Fruit fly (Drosophila melanogaster) whole organism, pupa: Measurements from ENCODE around the gene Uros1.

Experiments used
- CG13204 ChIP-seq: fragments of 200-800 bp; sonication (Bioruptor generic); optimal IDR thresholded peaks from 2 replicates; lab custom pipeline; 2018; ENCODE audit warnings: missing biosample characterization, mild to moderate bottlenecking, missing genetic modification characterization, moderate library complexity
- CG14655 ChIP-seq: fragments of 200-800 bp; sonication (Bioruptor generic); optimal IDR thresholded peaks from 3 replicates; lab custom pipeline; 2017; ENCODE audit warnings: mild to moderate bottlenecking, missing biosample characterization, missing genetic modification reagents, missing genetic modification characterization
- CG15710 ChIP-seq: fragments of 200-800 bp; sonication (Bioruptor generic); optimal IDR thresholded peaks from 2 replicates; lab custom pipeline; 2018; ENCODE audit warnings: missing biosample characterization, mild to moderate bottlenecking, missing genetic modification characterization, moderate library complexity
- CG32121 ChIP-seq: fragments of 200-800 bp; sonication (Bioruptor generic); IDR thresholded peaks from 2 replicates; pipeline ENCODE4 v1.3.6; 2022; ENCODE audit warnings: missing biosample characterization, missing genetic modification characterization
- CG34367 ChIP-seq: fragments of 200-800 bp; sonication (Bioruptor generic); optimal IDR thresholded peaks from 2 replicates; lab custom pipeline; 2018; ENCODE audit warnings: missing biosample characterization, mild to moderate bottlenecking, missing genetic modification characterization
- CG4496 ChIP-seq: fragments of 200-800 bp; sonication (Bioruptor generic); IDR thresholded peaks from 3 replicates; pipeline ENCODE4 v1.3.6; 2022; ENCODE audit warnings: missing biosample characterization, missing genetic modification characterization
- CG8301 ChIP-seq: fragments of 200-800 bp; sonication (Bioruptor generic); optimal IDR thresholded peaks from 2 replicates; lab custom pipeline; 2018; ENCODE audit warnings: missing biosample characterization, mild to moderate bottlenecking, missing genetic modification characterization
- CG9948 ChIP-seq: fragments of 200-800 bp; sonication (Bioruptor generic); optimal IDR thresholded peaks from 2 replicates; lab custom pipeline; 2018; ENCODE audit warnings: missing biosample characterization, mild to moderate bottlenecking, missing genetic modification characterization, moderate library complexity
- EcR ChIP-seq: fragments of 200-800 bp; sonication (Bioruptor generic); optimal IDR thresholded peaks from 3 replicates; lab custom pipeline; 2019; ENCODE audit warnings: missing biosample characterization, missing genetic modification characterization, mild to moderate bottlenecking, moderate library complexity, missing genetic modification reagents
- Ets98B ChIP-seq: fragments of 200-800 bp; sonication (Bioruptor generic); IDR thresholded peaks from 2 replicates; pipeline ENCODE4 v1.3.6; 2022; ENCODE audit warnings: missing biosample characterization, missing genetic modification characterization
- Pif1A ChIP-seq: fragments of 200-800 bp; sonication (Bioruptor generic); optimal IDR thresholded peaks from 3 replicates; lab custom pipeline; 2016; ENCODE audit warnings: missing biosample characterization, missing genetic modification characterization
- fd96Ca ChIP-seq: fragments of 200-800 bp; sonication (Bioruptor generic); IDR thresholded peaks from 3 replicates; pipeline ENCODE4 v1.3.6; 2022; ENCODE audit warnings: missing biosample characterization, missing genetic modification characterization
- rn ChIP-seq: fragments of 200-800 bp; sonication (Bioruptor generic); IDR thresholded peaks from 2 replicates; pipeline ENCODE4 v1.3.6; 2022; ENCODE audit warnings: missing biosample characterization, missing genetic modification characterization

- TF ChIP-seq rn (no peak), CG9948 (no peak), Pif1A (no peak), CG4496 (GFP tag; lab: Robert Waterston, UW) (no peak), CG15710 (tag; lab: Kevin White, UChicago) (no peak), EcR (no peak), CG13204 (peak; percentile 5), Ets98B (GFP tag; lab: Robert Waterston, UW) (no peak), CG32121 (GFP tag; lab: Robert Waterston, UW) (no peak), CG34367 (tag; lab: Kevin White, UChicago) (no peak), CG8301 (tag; lab: Kevin White, UChicago) (no peak), fd96Ca (no peak), CG14655 (GFP tag; lab: Kevin White, UChicago) (no peak)
These were observed 32.6 kb downstream of the Uros1 start for dm6 chrX:8867481-8867880.
